Worm (Caenorhabditis elegans): Measurements from ENCODE around the gene C49F8.14.

The C49F8.14 gene

DNA sequence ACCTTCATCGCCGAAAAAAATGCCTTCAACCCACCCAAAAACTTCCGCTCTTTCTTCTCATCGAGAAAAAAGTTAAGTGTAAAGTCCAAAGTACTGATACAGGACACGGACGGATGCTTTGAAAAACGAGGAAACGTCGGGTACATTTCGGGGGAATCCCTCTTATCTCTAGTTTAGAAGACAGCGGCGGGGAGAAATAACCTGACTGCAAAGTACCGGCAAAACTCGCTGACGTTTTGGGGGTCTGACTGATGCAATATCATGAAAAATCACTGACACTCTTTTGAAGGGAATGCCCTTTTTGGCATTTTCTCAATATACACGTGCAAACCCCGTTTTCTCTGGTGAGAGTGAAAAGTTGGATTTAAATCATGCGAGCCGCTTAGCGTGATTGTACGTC is 20.3 kb downstream of the C49F8.14 start:
- TF ChIP-seq W03F9.2 (tag; optimal IDR thresholded peaks at IDR 0.05) (peak; percentile 1), him-1 (tag; optimal IDR thresholded peaks at IDR 0.05) (no peak)

DNA sequence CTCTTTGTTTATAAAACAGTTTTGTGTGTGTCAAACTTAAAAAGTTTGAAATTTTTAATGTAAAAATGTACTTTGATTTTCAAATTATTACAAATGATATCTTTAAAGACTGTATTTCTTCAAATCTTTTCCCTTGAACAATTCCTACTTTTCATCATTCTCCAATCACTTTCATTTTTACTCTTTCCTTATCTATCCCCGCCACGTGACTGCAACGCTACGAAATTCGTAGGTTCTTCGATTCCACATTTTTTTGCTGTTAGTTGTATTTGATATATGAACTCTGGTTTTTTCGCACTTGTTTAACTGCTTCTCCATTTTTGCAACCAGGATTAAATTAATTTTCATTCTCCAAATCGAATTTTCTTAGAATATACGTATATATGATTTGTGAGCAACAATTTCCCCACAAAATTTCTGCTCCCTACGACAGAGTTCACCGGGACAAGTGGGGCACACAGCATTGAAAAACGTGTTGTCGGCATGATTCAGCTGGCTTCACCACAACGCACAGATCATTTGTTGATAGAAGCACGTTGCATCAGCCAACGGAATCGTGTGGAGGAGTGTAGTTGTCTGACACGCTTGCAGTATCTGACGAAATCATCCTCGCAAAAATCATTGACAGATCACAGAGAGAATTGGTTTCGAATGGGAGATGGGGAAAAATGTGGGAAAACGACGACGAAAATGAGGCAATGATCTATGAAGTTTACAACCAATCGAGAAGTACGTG is 21.9 kb downstream of the C49F8.14 start:
- no peak for TF ChIP-seq dao-5 (tag; optimal IDR thresholded peaks at IDR 0.05)
- no peak for TF ChIP-seq W03F9.2 (tag; optimal IDR thresholded peaks at IDR 0.05)
- no peak for TF ChIP-seq him-1 (tag; optimal IDR thresholded peaks at IDR 0.05)

DNA sequence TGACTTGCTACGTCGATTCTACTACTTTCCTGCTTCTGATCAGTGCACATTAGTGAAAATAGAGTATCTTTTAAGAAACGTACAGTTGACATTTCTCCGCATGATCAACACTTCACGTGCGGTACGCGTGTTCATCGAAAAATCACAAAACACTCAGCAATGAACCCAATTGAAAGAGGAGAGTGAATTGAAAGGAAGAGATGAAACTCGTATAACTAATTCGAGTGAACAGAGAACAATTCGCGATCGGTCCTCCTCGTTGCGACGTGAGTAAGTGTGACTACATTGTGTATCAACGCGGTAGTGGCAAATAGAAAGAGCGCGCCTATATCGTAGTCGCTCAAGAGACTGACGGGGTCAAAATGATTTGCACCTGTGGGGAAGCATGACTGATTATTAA is 23.2 kb downstream of the C49F8.14 start:
- no peak for TF ChIP-seq him-1 (tag; optimal IDR thresholded peaks at IDR 0.05)
- TF ChIP-seq dao-5 (tag; optimal IDR thresholded peaks at IDR 0.05): no peak
- no peak for TF ChIP-seq W03F9.2 (tag; optimal IDR thresholded peaks at IDR 0.05)

DNA sequence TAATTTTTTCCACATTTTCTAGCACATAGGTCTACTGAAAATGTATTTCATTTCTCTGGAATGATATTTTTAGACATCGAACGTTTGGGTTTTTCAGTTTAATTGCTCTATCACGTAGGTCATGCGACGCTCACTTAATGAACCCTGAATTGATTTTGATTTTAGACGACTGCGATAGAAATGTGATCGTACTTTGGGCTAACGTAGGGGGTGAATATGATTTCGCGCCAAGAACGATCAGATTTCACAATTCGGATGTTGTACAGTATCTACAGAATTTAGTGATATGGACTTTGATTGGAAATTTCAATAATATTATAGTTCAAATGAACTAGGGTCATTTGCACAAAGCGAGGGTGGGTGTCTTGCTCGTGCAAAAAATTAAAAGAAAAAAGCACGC is 24.6 kb downstream of the C49F8.14 start:
- TF ChIP-seq him-1 (tag; optimal IDR thresholded peaks at IDR 0.05) (no peak), W03F9.2 (tag; optimal IDR thresholded peaks at IDR 0.05) (no peak), dao-5 (tag; optimal IDR thresholded peaks at IDR 0.05) (no peak)

DNA sequence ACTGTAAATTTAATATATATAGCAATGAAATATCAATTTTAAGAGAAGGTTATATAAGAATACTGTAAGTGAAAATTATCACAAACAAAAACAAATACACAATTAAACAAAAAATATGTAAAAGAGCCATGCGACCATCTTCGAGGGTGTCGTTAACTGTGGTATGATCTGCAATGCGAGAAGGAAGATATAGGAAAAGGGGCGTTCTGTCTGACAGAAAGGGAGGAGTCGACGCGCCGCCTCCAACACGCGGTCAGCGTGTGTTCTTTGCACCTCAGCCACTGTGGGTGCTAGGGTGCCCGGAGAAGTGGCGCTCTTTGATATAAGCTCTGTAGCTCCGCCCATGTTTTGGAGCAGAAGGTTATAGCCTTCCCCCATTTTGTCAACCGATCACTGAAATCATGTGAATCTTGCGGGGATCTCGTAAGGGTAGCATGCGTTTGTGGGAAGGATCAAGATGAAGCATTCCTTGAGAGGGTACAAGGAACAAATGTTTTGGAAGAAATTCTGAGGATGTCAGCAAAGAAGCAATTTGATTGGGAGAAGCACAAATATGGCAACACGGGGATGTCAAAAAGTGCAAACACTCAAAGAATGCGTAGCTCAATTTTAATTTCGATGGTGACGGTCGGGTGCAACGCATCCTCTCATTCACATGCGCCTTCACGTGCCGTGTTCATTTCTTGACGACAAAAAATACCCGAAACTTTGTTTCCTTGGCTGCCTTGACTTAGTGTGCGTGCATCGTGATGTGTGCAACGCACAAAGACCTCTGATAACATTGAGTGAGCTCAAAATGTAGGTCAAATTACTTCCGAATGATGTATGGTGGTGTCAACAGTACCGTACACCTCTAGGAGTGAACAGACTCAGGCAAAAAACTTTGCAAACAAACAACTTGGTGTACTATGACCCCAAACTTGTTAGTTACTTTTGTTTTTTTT is 25.7 kb downstream of the C49F8.14 start, which contains the start of gene mxl-3:
Gene mxl-3, minus strand, starts transcription at position 1 of the 944 bp plus-strand sequence.
- TF ChIP-seq dao-5 (tag; optimal IDR thresholded peaks at IDR 0.05) (no peak), W03F9.2 (tag; optimal IDR thresholded peaks at IDR 0.05) (no peak), him-1 (tag; optimal IDR thresholded peaks at IDR 0.05) (no peak)

DNA sequence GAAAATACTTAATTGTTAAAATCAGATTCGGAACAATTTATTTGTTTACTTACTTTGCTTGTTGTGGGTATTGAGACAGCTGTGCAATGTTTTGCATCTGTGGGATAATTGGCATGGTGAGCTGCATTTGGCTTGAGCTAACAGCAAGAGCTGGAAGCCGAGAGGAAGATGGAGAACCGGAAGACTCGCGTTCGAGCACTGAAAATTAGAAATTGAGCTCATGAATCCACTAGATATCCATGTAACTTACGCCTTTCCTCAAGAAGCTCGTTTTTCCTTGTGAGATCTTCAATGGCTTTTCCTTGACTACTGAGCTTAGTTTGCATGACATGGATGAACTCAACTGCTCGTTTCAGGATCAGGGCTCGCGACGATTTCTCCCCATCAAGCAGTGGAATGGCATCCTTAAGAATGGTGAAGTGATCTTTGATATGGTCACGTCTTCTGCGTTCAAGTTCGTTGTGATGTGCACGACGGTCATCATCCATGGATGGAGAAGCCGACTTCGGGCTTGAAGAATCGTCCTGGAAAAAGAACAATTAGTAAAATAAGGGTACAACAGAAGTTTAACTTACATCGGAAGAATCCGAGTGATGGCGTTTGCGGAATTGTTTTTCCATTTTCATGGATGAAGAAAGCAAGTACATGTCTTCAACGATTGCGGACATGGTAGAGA is 26.5 kb downstream of the C49F8.14 start:
- no peak for TF ChIP-seq W03F9.2 (tag; optimal IDR thresholded peaks at IDR 0.05)

DNA sequence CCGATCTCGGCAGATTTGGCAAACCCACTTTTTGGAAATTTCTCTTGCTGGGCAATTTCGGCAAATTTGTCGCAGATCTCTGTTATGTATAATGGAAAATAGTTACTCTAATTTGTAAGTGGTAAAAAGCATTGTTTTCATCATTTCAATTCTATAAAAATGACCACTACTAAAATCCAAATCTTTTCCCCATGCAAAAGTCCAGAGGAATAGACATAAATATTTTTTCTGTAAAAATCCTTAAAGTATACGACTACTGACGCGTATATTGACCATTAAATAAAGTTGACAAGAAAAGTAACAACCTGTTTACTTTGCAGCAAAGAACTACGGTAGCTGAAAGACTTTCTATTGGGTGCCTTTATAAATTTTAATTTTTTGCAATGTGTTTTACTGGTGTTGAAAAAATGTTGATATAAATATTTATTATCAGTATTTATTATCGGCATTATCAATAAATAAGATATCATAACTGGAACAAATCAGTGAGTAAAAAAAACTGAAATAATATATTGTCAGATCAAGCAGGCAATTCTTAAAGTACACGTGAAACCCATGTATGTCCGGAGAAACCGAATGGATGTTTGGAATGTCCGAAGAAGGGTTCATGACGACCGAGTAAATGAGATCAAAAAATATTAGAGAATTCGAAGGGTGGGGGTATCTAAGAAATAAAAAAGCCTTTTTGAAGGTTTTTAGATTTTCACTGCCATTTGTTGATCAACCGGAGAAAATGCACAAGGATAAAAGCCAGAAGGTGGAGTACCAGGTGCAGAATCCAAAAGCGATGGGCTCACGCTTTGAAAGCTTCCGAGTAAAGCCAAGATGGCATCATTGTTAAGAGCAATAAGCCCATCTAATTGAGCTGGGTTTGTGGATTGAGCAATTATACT is 27.3 kb downstream of the C49F8.14 start:
- TF ChIP-seq dao-5 (tag; optimal IDR thresholded peaks at IDR 0.05) (no peak), W03F9.2 (tag; optimal IDR thresholded peaks at IDR 0.05) (no peak), him-1 (tag; optimal IDR thresholded peaks at IDR 0.05) (no peak)

DNA sequence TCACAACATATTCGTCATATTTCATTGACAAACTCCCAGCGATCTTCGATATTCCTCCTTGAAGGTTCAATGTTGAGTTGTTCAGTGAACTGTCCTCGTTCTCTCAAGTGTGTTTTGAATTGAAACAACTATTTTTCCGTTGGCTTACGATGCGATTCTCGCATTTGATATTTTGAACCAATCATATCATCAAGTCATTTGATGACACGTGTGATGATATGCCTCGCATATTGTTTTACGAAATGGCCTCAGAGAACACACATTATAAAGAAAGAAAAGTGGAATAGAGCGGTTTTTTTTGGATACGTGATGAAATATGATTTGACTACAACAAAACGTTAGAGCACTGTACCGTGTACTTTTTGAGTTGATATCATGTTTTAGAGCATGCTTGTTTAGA is 28.3 kb downstream of the C49F8.14 start:
- TF ChIP-seq W03F9.2 (tag; optimal IDR thresholded peaks at IDR 0.05) (peak; percentile 48), dao-5 (tag; optimal IDR thresholded peaks at IDR 0.05) (no peak)

DNA sequence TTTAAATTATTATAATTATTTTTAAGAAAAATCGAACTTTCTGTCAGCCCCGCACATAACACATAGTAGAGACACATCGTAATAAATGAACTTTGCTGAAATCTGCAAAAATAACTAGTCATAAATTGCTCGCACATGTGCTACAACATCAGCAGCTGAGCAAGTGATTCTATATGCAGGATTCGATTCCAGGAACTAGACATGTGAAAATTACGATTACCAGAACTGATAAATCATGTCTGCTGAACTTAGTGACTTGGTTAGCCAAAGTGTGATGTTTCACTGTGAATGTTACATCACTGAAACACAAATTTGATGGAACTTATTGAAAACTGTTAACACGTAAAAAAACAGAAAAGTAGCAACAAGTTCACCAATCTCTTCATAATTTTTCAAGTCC is 29.5 kb downstream of the C49F8.14 start:
- TF ChIP-seq W03F9.2 (tag; optimal IDR thresholded peaks at IDR 0.05) (no peak), dao-5 (tag; optimal IDR thresholded peaks at IDR 0.05) (no peak), him-1 (tag; optimal IDR thresholded peaks at IDR 0.05) (no peak)

DNA sequence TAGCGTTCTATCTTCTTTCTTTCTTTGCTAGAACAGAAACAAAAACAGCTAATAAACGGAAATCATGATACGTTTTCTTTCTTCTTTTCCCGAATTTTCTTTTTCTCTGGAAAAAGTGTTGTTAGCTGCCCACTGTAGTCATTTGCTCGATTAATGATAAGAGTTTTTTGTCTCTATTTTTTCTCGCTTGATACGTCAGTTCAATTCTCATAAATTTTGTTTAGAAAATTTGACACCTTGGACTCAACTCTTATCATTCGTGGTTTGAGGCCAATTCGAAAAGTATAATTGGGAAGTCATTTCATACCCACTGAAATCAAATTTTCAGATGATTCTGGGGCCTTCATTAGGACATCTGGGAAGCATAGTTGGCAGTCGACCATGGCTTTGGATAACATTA is 34.9 kb downstream of the C49F8.14 start:
- TF ChIP-seq him-1 (tag; optimal IDR thresholded peaks at IDR 0.05): no peak
- no peak for TF ChIP-seq dao-5 (tag; optimal IDR thresholded peaks at IDR 0.05)
- no peak for TF ChIP-seq W03F9.2 (tag; optimal IDR thresholded peaks at IDR 0.05)

DNA sequence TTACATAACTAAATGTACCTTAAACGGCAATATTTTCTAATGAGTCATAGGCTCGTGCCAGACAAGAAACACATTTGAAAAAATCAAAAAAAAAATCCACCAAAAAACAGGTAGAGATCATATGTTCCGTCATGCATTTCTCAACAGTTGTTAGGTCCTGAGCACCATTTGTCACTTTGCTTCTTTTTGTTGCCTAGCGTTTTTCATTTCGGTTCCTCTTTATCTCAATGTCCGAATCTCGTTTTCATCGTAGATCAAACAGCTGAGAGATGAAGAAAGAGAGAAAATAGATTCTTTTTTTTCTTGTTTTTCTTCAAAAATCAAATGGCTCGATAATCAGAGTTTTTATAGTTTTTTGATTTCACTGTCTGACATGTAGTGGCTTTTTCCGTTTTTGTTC is 35.8 kb downstream of the C49F8.14 start:
- TF ChIP-seq dao-5 (tag; optimal IDR thresholded peaks at IDR 0.05) (no peak), him-1 (tag; optimal IDR thresholded peaks at IDR 0.05) (no peak)

DNA sequence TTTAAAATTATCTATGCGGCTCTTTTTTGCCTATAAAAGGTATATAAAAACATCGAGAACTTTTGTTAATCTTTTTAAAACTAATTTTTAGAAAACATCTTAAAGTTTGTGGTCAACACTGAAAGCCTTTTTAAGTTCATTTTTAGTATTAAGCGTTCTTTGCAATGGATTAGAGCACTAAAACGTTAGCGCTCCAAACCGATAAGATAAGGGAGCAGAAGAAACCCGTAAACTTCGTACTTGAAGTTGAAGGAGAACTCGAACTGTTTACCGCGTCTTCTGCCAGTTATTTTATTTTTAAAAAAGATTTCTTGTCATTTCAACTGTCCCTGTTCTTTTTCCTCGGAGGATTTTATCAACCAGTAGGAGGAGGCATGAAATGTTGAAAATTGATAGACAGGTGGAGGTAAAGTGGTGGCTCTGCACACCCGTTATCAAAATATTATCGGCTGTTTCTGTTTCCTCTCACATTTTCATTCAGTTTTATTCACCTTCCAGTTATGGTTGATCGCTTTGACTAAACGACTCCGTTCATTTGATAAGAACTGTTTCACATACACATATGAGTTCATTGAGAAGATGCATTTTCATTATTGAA is 37.6 kb downstream of the C49F8.14 start:
- TF ChIP-seq him-1 (tag; optimal IDR thresholded peaks at IDR 0.05) (no peak), W03F9.2 (tag; optimal IDR thresholded peaks at IDR 0.05) (no peak), dao-5 (tag; optimal IDR thresholded peaks at IDR 0.05) (no peak)

DNA sequence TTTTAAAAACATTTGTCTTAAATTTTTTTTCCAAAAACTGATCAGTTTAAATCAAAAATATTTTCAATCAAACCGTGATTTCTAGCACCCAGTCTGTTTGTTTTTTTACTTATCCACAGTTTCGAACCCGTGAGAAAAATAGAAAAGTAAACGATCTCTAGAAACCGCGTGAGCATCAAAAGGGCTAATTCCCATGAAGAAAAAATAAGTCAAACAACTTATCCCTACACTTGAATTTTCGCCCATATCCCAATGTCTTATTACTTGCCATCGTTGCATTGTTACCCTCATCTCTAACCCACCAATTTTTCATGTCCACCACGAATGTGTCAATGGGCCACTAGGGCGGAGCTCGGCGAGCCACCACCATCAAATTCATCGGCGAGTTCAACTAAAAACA is 39.0 kb downstream of the C49F8.14 start, which contains the start of gene ptr-24:
Gene ptr-24, plus strand, starts transcription at position 301 of the 400 bp plus-strand sequence.
- TF ChIP-seq dao-5 (tag; optimal IDR thresholded peaks at IDR 0.05): no peak
